Worm (Caenorhabditis elegans) whole organism, L4/young adult: ENCODE measurements around the gene cyn-11.

Source experiments
- W03F9.2 ChIP-seq: fragments of 150-350 bp; optimal IDR thresholded peaks from 2 replicates; lab custom pipeline; 2014; ENCODE audit warnings: missing biosample characterization, missing genetic modification characterization
- dao-5 ChIP-seq: sonication (generic microtip); optimal IDR thresholded peaks from 2 replicates; lab custom pipeline; 2016; ENCODE audit warnings: missing genotype, missing genetic modification characterization, moderate library complexity, missing compliant biosample characterization
- him-1 ChIP-seq: sonication (generic microtip); optimal IDR thresholded peaks from 2 replicates; lab custom pipeline; 2016; ENCODE audit warnings: missing genotype, missing genetic modification reagents, missing genetic modification characterization, missing compliant biosample characterization

DNA sequence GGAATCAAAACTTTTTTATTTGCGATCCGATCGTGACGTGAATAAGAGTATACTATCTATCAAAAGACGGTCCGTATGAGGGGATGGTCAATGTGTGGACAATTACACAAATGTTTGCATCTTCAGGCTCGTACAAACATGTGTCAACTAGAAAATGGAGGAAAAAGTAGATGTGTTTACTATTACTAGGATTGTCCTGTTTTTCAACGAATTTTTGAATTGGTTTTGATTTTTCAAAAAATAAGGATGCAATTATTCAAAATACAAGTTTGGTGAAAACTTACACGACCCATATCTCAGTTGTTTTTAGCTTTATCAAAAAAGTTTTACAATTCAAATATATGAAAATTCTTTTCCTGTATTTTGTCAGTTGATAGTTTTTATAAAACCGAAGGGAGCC is 39.2 kb upstream of the cyn-11 start, which contains the start of gene K08F8.7:
- TF ChIP-seq W03F9.2 (no peak), him-1 (tag; lab: Kevin White, UChicago) (no peak), dao-5 (tag; lab: Kevin White, UChicago) (no peak)
